Worm (Caenorhabditis elegans) whole organism, late embryonic: Measurements from ENCODE around the gene ipmk-1.

Source experiments
- C38D4.7 ChIP-seq: fragments of 200-800 bp; sonication (Bioruptor generic); optimal IDR thresholded peaks from 2 replicates; lab custom pipeline; 2018; ENCODE audit warnings: mild to moderate bottlenecking, missing genetic modification characterization, moderate library complexity, missing compliant biosample characterization
- K02D7.2 ChIP-seq: sonication (generic microtip); optimal IDR thresholded peaks from 2 replicates; lab custom pipeline; 2017; ENCODE audit warnings: mild to moderate bottlenecking, missing genetic modification characterization, missing compliant biosample characterization
- K09A11.1 ChIP-seq: sonication (generic microtip); optimal IDR thresholded peaks from 2 replicates; lab custom pipeline; 2017; ENCODE audit warnings: antibody characterized with exemption, mild to moderate bottlenecking, missing genetic modification characterization, missing compliant biosample characterization; ENCODE audit not compliant: insufficient read depth
- T23F11.4 ChIP-seq: fragments of 200-800 bp; sonication (Bioruptor generic); optimal IDR thresholded peaks from 2 replicates; lab custom pipeline; 2018; ENCODE audit warnings: mild to moderate bottlenecking, missing genetic modification characterization, missing compliant biosample characterization
- ahr-1 ChIP-seq: sonication (generic microtip); optimal IDR thresholded peaks from 2 replicates; lab custom pipeline; 2016; ENCODE audit warnings: missing genetic modification characterization, missing compliant biosample characterization
- ceh-14 ChIP-seq: sonication (generic microtip); optimal IDR thresholded peaks from 2 replicates; lab custom pipeline; 2016; ENCODE audit warnings: missing genotype, missing genetic modification characterization, missing compliant biosample characterization
- ceh-18 ChIP-seq: sonication (generic microtip); optimal IDR thresholded peaks from 2 replicates; lab custom pipeline; 2016; ENCODE audit warnings: missing genetic modification characterization, missing compliant biosample characterization
- ceh-19 ChIP-seq: fragments of 200-800 bp; sonication (Bioruptor generic); optimal IDR thresholded peaks from 2 replicates; lab custom pipeline; 2018; ENCODE audit warnings: mild to moderate bottlenecking, missing genetic modification characterization, missing compliant biosample characterization
- ceh-2 ChIP-seq: sonication (generic microtip); optimal IDR thresholded peaks from 2 replicates; lab custom pipeline; 2016; ENCODE audit warnings: missing genotype, missing genetic modification characterization, missing compliant biosample characterization
- ceh-22 ChIP-seq: sonication (generic microtip); optimal IDR thresholded peaks from 2 replicates; lab custom pipeline; 2017; ENCODE audit warnings: missing biosample characterization, missing genetic modification characterization
- ceh-30 ChIP-seq: fragments of 150-350 bp; optimal IDR thresholded peaks from 2 replicates; lab custom pipeline; 2014; ENCODE audit warnings: missing biosample characterization, missing genetic modification characterization
- ceh-34 ChIP-seq: sonication (generic microtip); optimal IDR thresholded peaks from 2 replicates; lab custom pipeline; 2016; ENCODE audit warnings: mild to moderate bottlenecking, missing genetic modification characterization, missing compliant biosample characterization
- ceh-45 ChIP-seq: fragments of 200-800 bp; sonication (Bioruptor generic); IDR thresholded peaks from 2 replicates; pipeline ENCODE4 v1.3.6; 2022; ENCODE audit warnings: missing genetic modification reagents, missing genetic modification characterization, missing compliant biosample characterization
- ceh-48 ChIP-seq: sonication (generic microtip); optimal IDR thresholded peaks from 2 replicates; lab custom pipeline; 2016; ENCODE audit warnings: missing genetic modification characterization, inconsistent platforms, missing compliant biosample characterization
- ceh-9 ChIP-seq: sonication (generic microtip); optimal IDR thresholded peaks from 2 replicates; lab custom pipeline; 2016; ENCODE audit warnings: mild to moderate bottlenecking, missing genetic modification characterization, inconsistent platforms, missing compliant biosample characterization
- che-1 ChIP-seq: sonication (generic microtip); optimal IDR thresholded peaks from 2 replicates; lab custom pipeline; 2016; ENCODE audit warnings: mild to moderate bottlenecking, missing genetic modification characterization, missing compliant biosample characterization
- dmd-4 ChIP-seq: sonication (generic microtip); optimal IDR thresholded peaks from 2 replicates; lab custom pipeline; 2016; ENCODE audit warnings: borderline replicate concordance, missing genetic modification characterization, missing compliant biosample characterization
- dve-1 ChIP-seq: sonication (generic microtip); optimal IDR thresholded peaks from 2 replicates; lab custom pipeline; 2017; ENCODE audit warnings: antibody characterized with exemption, mild to moderate bottlenecking, missing genetic modification characterization, missing compliant biosample characterization
- elt-2 ChIP-seq: sonication (generic microtip); optimal IDR thresholded peaks from 2 replicates; lab custom pipeline; 2016; ENCODE audit warnings: missing genetic modification reagents, missing genetic modification characterization, missing compliant biosample characterization
- ets-4 ChIP-seq: sonication (generic microtip); optimal IDR thresholded peaks from 2 replicates; lab custom pipeline; 2016; ENCODE audit warnings: missing genetic modification characterization, missing compliant biosample characterization
- fax-1 ChIP-seq: sonication (generic microtip); optimal IDR thresholded peaks from 2 replicates; lab custom pipeline; 2016; ENCODE audit warnings: missing genotype, missing genetic modification characterization, missing compliant biosample characterization
- fkh-6 ChIP-seq: sonication (generic microtip); optimal IDR thresholded peaks from 2 replicates; lab custom pipeline; 2016; ENCODE audit warnings: missing genetic modification characterization, missing compliant biosample characterization
- gmeb-2 ChIP-seq: sonication (generic microtip); optimal IDR thresholded peaks from 2 replicates; lab custom pipeline; 2016; ENCODE audit warnings: missing genetic modification characterization, inconsistent platforms, missing compliant biosample characterization
- hlh-13 ChIP-seq: fragments of 200-800 bp; sonication (Bioruptor generic); optimal IDR thresholded peaks from 2 replicates; lab custom pipeline; 2018; ENCODE audit warnings: mild to moderate bottlenecking, missing genetic modification characterization, missing compliant biosample characterization
- hlh-15 ChIP-seq: sonication (generic microtip); optimal IDR thresholded peaks from 2 replicates; lab custom pipeline; 2016; ENCODE audit warnings: missing genetic modification characterization, missing compliant biosample characterization
- hlh-30 ChIP-seq: sonication (generic microtip); optimal IDR thresholded peaks from 2 replicates; lab custom pipeline; 2017; ENCODE audit warnings: antibody characterized with exemption, missing genetic modification characterization, missing compliant biosample characterization; ENCODE audit not compliant: insufficient read depth
- hlh-8 ChIP-seq: sonication (generic microtip); optimal IDR thresholded peaks from 2 replicates; lab custom pipeline; 2016; ENCODE audit warnings: missing genotype, missing genetic modification characterization, missing compliant biosample characterization
- lim-6 ChIP-seq: sonication (generic microtip); optimal IDR thresholded peaks from 2 replicates; lab custom pipeline; 2016; ENCODE audit warnings: missing genetic modification characterization, missing compliant biosample characterization
- lin-11 ChIP-seq: fragments of 200-800 bp; sonication (Bioruptor generic); optimal IDR thresholded peaks from 2 replicates; lab custom pipeline; 2018; ENCODE audit warnings: mild to moderate bottlenecking, missing genetic modification characterization, missing compliant biosample characterization
- mec-3 ChIP-seq: sonication (generic microtip); optimal IDR thresholded peaks from 2 replicates; lab custom pipeline; 2016; ENCODE audit warnings: borderline replicate concordance, missing genetic modification characterization, missing compliant biosample characterization
- nhr-232 ChIP-seq: sonication (generic microtip); optimal IDR thresholded peaks from 2 replicates; lab custom pipeline; 2016; ENCODE audit warnings: missing genetic modification characterization, missing compliant biosample characterization
- npax-4 ChIP-seq: sonication (generic microtip); optimal IDR thresholded peaks from 2 replicates; lab custom pipeline; 2016; ENCODE audit warnings: missing genetic modification characterization, missing compliant biosample characterization
- odd-2 ChIP-seq: sonication (generic microtip); optimal IDR thresholded peaks from 2 replicates; lab custom pipeline; 2017; ENCODE audit warnings: antibody characterized with exemption, mild to moderate bottlenecking, missing genetic modification characterization, missing compliant biosample characterization
- pat-9 ChIP-seq: fragments of 200-800 bp; sonication (Bioruptor generic); optimal IDR thresholded peaks from 2 replicates; lab custom pipeline; 2018; ENCODE audit warnings: mild to moderate bottlenecking, missing genetic modification characterization, moderate library complexity, missing compliant biosample characterization
- pax-1 ChIP-seq: fragments of 150-350 bp; optimal IDR thresholded peaks from 2 replicates; lab custom pipeline; 2014; ENCODE audit warnings: missing biosample characterization, missing genetic modification characterization
- pha-2 ChIP-seq: sonication (generic microtip); optimal IDR thresholded peaks from 2 replicates; lab custom pipeline; 2017; ENCODE audit warnings: mild to moderate bottlenecking, missing genetic modification characterization, missing compliant biosample characterization
- ref-2 ChIP-seq: sonication (generic microtip); optimal IDR thresholded peaks from 2 replicates; lab custom pipeline; 2016; ENCODE audit warnings: missing genetic modification characterization, missing compliant biosample characterization
- sox-2 ChIP-seq: fragments of 200-800 bp; sonication (Bioruptor generic); IDR thresholded peaks from 2 replicates; pipeline ENCODE4 v1.3.6; 2022; ENCODE audit warnings: missing genetic modification reagents, missing genetic modification characterization, missing compliant biosample characterization
- sox-4 ChIP-seq: sonication (generic microtip); optimal IDR thresholded peaks from 2 replicates; lab custom pipeline; 2017; ENCODE audit warnings: mild to moderate bottlenecking, missing genetic modification characterization, inconsistent platforms, missing compliant biosample characterization
- syd-9 ChIP-seq: sonication (generic microtip); optimal IDR thresholded peaks from 2 replicates; lab custom pipeline; 2016; ENCODE audit warnings: mild to moderate bottlenecking, missing genetic modification characterization, moderate library complexity, missing compliant biosample characterization
- tbx-2 ChIP-seq: sonication (generic microtip); optimal IDR thresholded peaks from 2 replicates; lab custom pipeline; 2016; ENCODE audit warnings: missing genetic modification characterization, missing compliant biosample characterization
- ttx-3 ChIP-seq: sonication (generic microtip); optimal IDR thresholded peaks from 2 replicates; lab custom pipeline; 2016; ENCODE audit warnings: missing genetic modification reagents, missing genetic modification characterization, missing compliant biosample characterization
- unc-3 ChIP-seq, 2 experiments: fragments of 200-800 bp in 1 of 2; sonication (Bioruptor generic) in 1 of 2; sonication (generic microtip) in 1 of 2; conservative IDR thresholded peaks in 1 of 2; optimal IDR thresholded peaks in 1 of 2; 2 replicates each; pipeline versions ENCODE4 v1.3.6 to Lab custom; 2016 to 2022; ENCODE audit warnings: missing compliant biosample characterization in 2 of 2, missing genetic modification characterization in 2 of 2, missing genetic modification reagents in 1 of 2
- unc-42 ChIP-seq: sonication (generic microtip); optimal IDR thresholded peaks from 2 replicates; lab custom pipeline; 2016; ENCODE audit warnings: missing genotype, missing genetic modification characterization, missing compliant biosample characterization
- unc-55 ChIP-seq: sonication (generic microtip); optimal IDR thresholded peaks from 2 replicates; lab custom pipeline; 2017; ENCODE audit warnings: missing biosample characterization, missing genetic modification reagents, missing genetic modification characterization
- ztf-16 ChIP-seq: sonication (generic microtip); optimal IDR thresholded peaks from 2 replicates; lab custom pipeline; 2017; ENCODE audit warnings: missing genetic modification characterization, missing compliant biosample characterization

The ipmk-1 gene

ce11 chrIV:12594574-12594973 lies 46.6 kb downstream of the ipmk-1 start (continued):
- TF ChIP-seq ceh-14 = peak; percentile 89
- TF ChIP-seq K09A11.1 (tag; lab: Kevin White, UChicago) = peak; percentile 22
- TF ChIP-seq hlh-13 (GFP tag; lab: Kevin White, UChicago) = peak; percentile 66
- peak; percentile 34 for TF ChIP-seq ceh-48
- no peak for TF ChIP-seq odd-2 (tag; lab: Kevin White, UChicago)
- TF ChIP-seq hlh-15 (tag; lab: Kevin White, UChicago) = peak; percentile 25
- TF ChIP-seq ztf-16 = peak; percentile 25
- TF ChIP-seq che-1 (tag; lab: Kevin White, UChicago) = peak; percentile 66
- TF ChIP-seq C38D4.7 (GFP tag; lab: Kevin White, UChicago) = peak; percentile 47
- peak; percentile 68 for TF ChIP-seq fkh-6 (tag; lab: Kevin White, UChicago)
- TF ChIP-seq hlh-8 (tag; lab: Kevin White, UChicago) = peak; percentile 41
- TF ChIP-seq ceh-9 (tag; lab: Kevin White, UChicago) = peak; percentile 59
- TF ChIP-seq ceh-34 (tag; lab: Kevin White, UChicago) = peak; percentile 40
- no peak for TF ChIP-seq ahr-1 (tag; lab: Kevin White, UChicago)
- TF ChIP-seq ceh-18 (tag; lab: Kevin White, UChicago) = peak; percentile 87
- TF ChIP-seq sox-4 (tag; lab: Kevin White, UChicago) = peak; percentile 82
- TF ChIP-seq fax-1 (tag; lab: Kevin White, UChicago) = peak; percentile 57
- peak; percentile 44 for TF ChIP-seq ets-4 (tag; lab: Kevin White, UChicago)
- TF ChIP-seq gmeb-2 (tag; lab: Kevin White, UChicago) = peak; percentile 58
- TF ChIP-seq tbx-2 (tag; lab: Kevin White, UChicago) = peak; percentile 31
- TF ChIP-seq pat-9 (tag; lab: Kevin White, UChicago) = peak; percentile 74
- TF ChIP-seq K02D7.2 (tag; lab: Kevin White, UChicago) = peak; percentile 66
- peak; percentile 67; the same call in 1 of the 2 replicates for TF ChIP-seq unc-3 (GFP tag; conservative IDR thresholded peaks at IDR 0.05; lab: Robert Waterston, UW)
- peak; percentile 54 for TF ChIP-seq unc-3 (tag; optimal IDR thresholded peaks at IDR 0.05; lab: Kevin White, UChicago)
- TF ChIP-seq unc-55 (GFP tag; lab: Kevin White, UChicago) = no peak
- peak; percentile 4 for TF ChIP-seq nhr-232
- peak; percentile 50 for TF ChIP-seq mec-3 (tag; lab: Kevin White, UChicago)
- peak; percentile 92 for TF ChIP-seq ceh-45
- peak; percentile 60 for TF ChIP-seq dve-1 (tag; lab: Kevin White, UChicago)
- TF ChIP-seq ttx-3 (tag; lab: Kevin White, UChicago) = no peak
- peak; percentile 54 for TF ChIP-seq npax-4 (tag; lab: Kevin White, UChicago)
- no peak for TF ChIP-seq ceh-22
- peak; percentile 83 for TF ChIP-seq hlh-30 (tag; lab: Kevin White, UChicago)
- peak; percentile 73 for TF ChIP-seq unc-42 (tag; lab: Kevin White, UChicago)
- no peak for TF ChIP-seq lim-6 (tag; lab: Kevin White, UChicago)
- no peak for TF ChIP-seq sox-2
- TF ChIP-seq ceh-2 (tag; lab: Kevin White, UChicago) = peak; percentile 54
- peak; percentile 47 for TF ChIP-seq pha-2 (tag; lab: Kevin White, UChicago)
- TF ChIP-seq ref-2 (tag; lab: Kevin White, UChicago) = peak; percentile 47
- no peak for TF ChIP-seq ceh-30 (tag; lab: Kevin White, UChicago)
- peak; percentile 77 for TF ChIP-seq ceh-19 (GFP tag; lab: Kevin White, UChicago)

- TF ChIP-seq odd-2 (tag; lab: Kevin White, UChicago) = no peak
- no peak for TF ChIP-seq T23F11.4 (GFP tag; lab: Kevin White, UChicago)
- TF ChIP-seq elt-2 (tag; lab: Kevin White, UChicago) = no peak
- no peak for TF ChIP-seq ceh-45
- TF ChIP-seq K09A11.1 (tag; lab: Kevin White, UChicago) = no peak
- no peak for TF ChIP-seq ref-2 (tag; lab: Kevin White, UChicago)
- TF ChIP-seq lin-11 (tag; lab: Kevin White, UChicago) = no peak
- no peak for TF ChIP-seq syd-9 (tag; lab: Kevin White, UChicago)
- TF ChIP-seq ceh-22 = no peak
- TF ChIP-seq hlh-30 (tag; lab: Kevin White, UChicago) = no peak
- no peak for TF ChIP-seq ztf-16
- TF ChIP-seq mec-3 (tag; lab: Kevin White, UChicago) = no peak
- no peak for TF ChIP-seq dmd-4 (tag; lab: Kevin White, UChicago)
- TF ChIP-seq sox-2 = no peak
- no peak for TF ChIP-seq pax-1 (tag; lab: Kevin White, UChicago)
- no peak for TF ChIP-seq ahr-1 (tag; lab: Kevin White, UChicago)
- TF ChIP-seq, all 69 proteins: peak for 0
These were observed 49.0 kb downstream of the ipmk-1 start for ce11 chrIV:12596960-12597359.
